Fruit fly (Drosophila melanogaster): ENCODE measurements around the gene nac.

The nac gene

dm6 chr3R:8316344-8317105 is 12.7 kb upstream of the nac start, which contains the start of gene Coq2 (continued):
- TF ChIP-seq CG4424 (GFP tag; optimal IDR thresholded peaks at IDR 0.05) (no peak), ro (GFP tag; IDR thresholded peaks at IDR 0.05) (no peak), Jarid2 (GFP tag; optimal IDR thresholded peaks at IDR 0.05) (no peak), zen2 (GFP tag; IDR thresholded peaks at IDR 0.05; ENCODE audit: partially characterized antibody) (no peak), seq (GFP tag; IDR thresholded peaks at IDR 0.05) (no peak), CG13894 (tag; optimal IDR thresholded peaks at IDR 0.05) (no peak), CG4730 (GFP tag; IDR thresholded peaks at IDR 0.05) (no peak), pros (GFP tag; optimal IDR thresholded peaks at IDR 0.05) (no peak), sim (GFP tag; IDR thresholded peaks at IDR 0.05) (no peak), Pdp1 (GFP tag; optimal IDR thresholded peaks at IDR 0.05) (peak in 1 of 2 experiments; percentile 18), CG17612 (GFP tag; IDR thresholded peaks at IDR 0.05) (no peak), MESR4 (GFP tag; optimal IDR thresholded peaks at IDR 0.05) (peak; percentile 52), Gsc (GFP tag; IDR thresholded peaks at IDR 0.05) (no peak), Nf-YB (GFP tag; optimal IDR thresholded peaks at IDR 0.05) (peak; percentile 14), CG9437 (GFP tag; optimal IDR thresholded peaks at IDR 0.05) (no peak), CG11560 (tag; IDR thresholded peaks at IDR 0.05) (no peak), Sry-δ (GFP tag; optimal IDR thresholded peaks at IDR 0.05) (peak; percentile 44), cato (GFP tag; optimal IDR thresholded peaks at IDR 0.05; ENCODE audit: borderline replicate concordance) (no peak), ftz-f1 (GFP tag; optimal IDR thresholded peaks at IDR 0.05) (no peak), Blimp-1 (GFP tag; optimal IDR thresholded peaks at IDR 0.05) (no peak), Fer3 (tag; optimal IDR thresholded peaks at IDR 0.05) (no peak), gcm2 (GFP tag; optimal IDR thresholded peaks at IDR 0.05) (no peak), CG11456 (GFP tag; IDR thresholded peaks at IDR 0.05) (no peak), cad (GFP tag; optimal IDR thresholded peaks at IDR 0.05) (no peak), chinmo (GFP tag; IDR thresholded peaks at IDR 0.05; ENCODE audit: partially characterized antibody) (no peak), E2f1 (GFP tag; IDR thresholded peaks at IDR 0.05) (no peak), chif (GFP tag; optimal IDR thresholded peaks at IDR 0.05) (no peak), gce (GFP tag; IDR thresholded peaks at IDR 0.05) (no peak), nmo (GFP tag; optimal IDR thresholded peaks at IDR 0.05) (peak; percentile 12), CG31224 (GFP tag; IDR thresholded peaks at IDR 0.05) (no peak), CG4404 (GFP tag; IDR thresholded peaks at IDR 0.05) (no peak), NfI (GFP tag; optimal IDR thresholded peaks at IDR 0.05) (no peak), Hr39 (optimal IDR thresholded peaks at IDR 0.05) (no peak), yki (optimal IDR thresholded peaks at IDR 0.05) (no peak), Dref (GFP tag; IDR thresholded peaks at IDR 0.05) (peak; percentile 47; the same call in 1 of the 2 replicates), CG18599 (GFP tag; optimal IDR thresholded peaks at IDR 0.05) (no peak), GATAe (GFP tag; conservative IDR thresholded peaks at IDR 0.05) (peak; percentile 24; the same call in 1 of the 2 replicates), CG12391 (tag; optimal IDR thresholded peaks at IDR 0.05) (no peak), ase (GFP tag; IDR thresholded peaks at IDR 0.05) (no peak), schlank (tag; optimal IDR thresholded peaks at IDR 0.05) (no peak), Sry-β (GFP tag; optimal IDR thresholded peaks at IDR 0.05) (no peak), CG1603 (tag; optimal IDR thresholded peaks at IDR 0.05) (peak; percentile 72), vvl (GFP tag; IDR thresholded peaks at IDR 0.05) (peak; percentile 29; the same call in 1 of the 2 replicates), CG10979 (tag; optimal IDR thresholded peaks at IDR 0.05) (no peak), trh (GFP tag; optimal IDR thresholded peaks at IDR 0.05) (no peak), CG6254 (GFP tag; optimal IDR thresholded peaks at IDR 0.05) (no peak), CG14050 (GFP tag; IDR thresholded peaks at IDR 0.05) (no peak), fru (optimal IDR thresholded peaks at IDR 0.05) (no peak), Fer1 (GFP tag; optimal IDR thresholded peaks at IDR 0.05) (no peak), CG8765 (GFP tag; IDR thresholded peaks at IDR 0.05) (no peak), luna (GFP tag; optimal IDR thresholded peaks at IDR 0.05) (no peak)

Data from whole organism, embryonic.